Fruit fly (Drosophila melanogaster) whole organism, embryonic: ENCODE results near the gene Ctr1A.

ENCODE experiments used
- Aef1 ChIP-seq: fragments of 200-800 bp; sonication (Bioruptor generic); IDR thresholded peaks from 3 replicates; pipeline ENCODE4 v1.3.6; 2022; ENCODE audit warnings: missing biosample characterization, missing genetic modification characterization
- Awh ChIP-seq: fragments of 200-800 bp; sonication (Bioruptor generic); IDR thresholded peaks from 2 replicates; pipeline ENCODE4, ENCODE4 v1.3.6; 2022; ENCODE audit warnings: missing biosample characterization, missing genetic modification characterization
- CG10267 ChIP-seq: fragments of 200-800 bp; sonication (Bioruptor generic); optimal IDR thresholded peaks from 2 replicates; lab custom pipeline; 2018; ENCODE audit warnings: missing biosample characterization, mild to moderate bottlenecking, missing genetic modification characterization, moderate library complexity
- CG10274 ChIP-seq: fragments of 200-800 bp; sonication (Bioruptor generic); optimal IDR thresholded peaks from 3 replicates; lab custom pipeline; 2017; ENCODE audit warnings: missing biosample characterization, mild to moderate bottlenecking, missing genetic modification characterization
- CG10959 ChIP-seq: fragments of 200-800 bp; sonication (Bioruptor generic); IDR thresholded peaks from 2 replicates; pipeline ENCODE4 v1.3.6; 2022; ENCODE audit warnings: missing biosample characterization, missing genetic modification characterization
- CG11695 ChIP-seq: fragments of 200-800 bp; sonication (Bioruptor generic); IDR thresholded peaks from 3 replicates; pipeline ENCODE4 v1.3.6; 2022; ENCODE audit warnings: missing biosample characterization, missing genetic modification characterization
- CG12236 ChIP-seq: fragments of 200-800 bp; sonication (Bioruptor generic); optimal IDR thresholded peaks from 2 replicates; lab custom pipeline; 2016; ENCODE audit warnings: missing biosample characterization, missing genetic modification characterization
- CG12391 ChIP-seq: fragments of 200-800 bp; sonication (Bioruptor generic); optimal IDR thresholded peaks from 3 replicates; lab custom pipeline; 2018; ENCODE audit warnings: missing biosample characterization, mild to moderate bottlenecking, missing genetic modification characterization, moderate library complexity
- CG13287 ChIP-seq: fragments of 200-800 bp; sonication (Bioruptor generic); IDR thresholded peaks from 2 replicates; pipeline ENCODE4 v1.3.6; 2022; ENCODE audit warnings: missing biosample characterization, missing genetic modification characterization; ENCODE audit not compliant: partially characterized antibody
- CG14667 ChIP-seq: fragments of 200-800 bp; sonication (Bioruptor generic); IDR thresholded peaks from 2 replicates; pipeline ENCODE4 v1.3.6; 2022; ENCODE audit warnings: missing biosample characterization, missing genetic modification characterization
- CG17328 ChIP-seq: fragments of 200-800 bp; sonication (Bioruptor generic); IDR thresholded peaks from 2 replicates; pipeline ENCODE4 v1.3.6; 2022; ENCODE audit warnings: missing biosample characterization, missing genetic modification characterization
- CG18011 ChIP-seq: fragments of 200-800 bp; sonication (Bioruptor generic); optimal IDR thresholded peaks from 2 replicates; lab custom pipeline; 2017; ENCODE audit warnings: missing biosample characterization, missing genetic modification characterization, mild to moderate bottlenecking, moderate library complexity, missing genotype
- CG2116 ChIP-seq: fragments of 200-800 bp; sonication (Bioruptor generic); optimal IDR thresholded peaks from 3 replicates; lab custom pipeline; 2018; ENCODE audit warnings: missing biosample characterization, mild to moderate bottlenecking, missing genetic modification characterization
- CG2202 ChIP-seq: fragments of 200-800 bp; sonication (Bioruptor generic); optimal IDR thresholded peaks from 2 replicates; lab custom pipeline; 2018; ENCODE audit warnings: missing biosample characterization, mild to moderate bottlenecking, missing genetic modification characterization
- CG2875 ChIP-seq: fragments of 200-800 bp; sonication (Bioruptor generic); optimal IDR thresholded peaks from 2 replicates; lab custom pipeline; 2017; ENCODE audit warnings: missing biosample characterization, mild to moderate bottlenecking, missing genetic modification characterization, missing genetic modification reagents
- CG2889 ChIP-seq: fragments of 200-800 bp; sonication (Bioruptor generic); IDR thresholded peaks from 3 replicates; pipeline ENCODE4 v1.3.6; 2022; ENCODE audit warnings: missing biosample characterization, missing genetic modification characterization
- CG32772 ChIP-seq: fragments of 200-800 bp; sonication (Bioruptor generic); IDR thresholded peaks from 2 replicates; pipeline ENCODE4 v1.3.6; 2022; ENCODE audit warnings: missing biosample characterization, missing genetic modification characterization
- CG4820 ChIP-seq: fragments of 200-800 bp; sonication (Bioruptor generic); optimal IDR thresholded peaks from 3 replicates; lab custom pipeline; 2016; ENCODE audit warnings: missing biosample characterization, missing genetic modification characterization
- CG5953 ChIP-seq: fragments of 200-800 bp; sonication (Bioruptor generic); IDR thresholded peaks from 2 replicates; pipeline ENCODE4 v1.3.6; 2022; ENCODE audit warnings: missing biosample characterization, missing genetic modification characterization
- CG6813 ChIP-seq: fragments of 200-800 bp; sonication (Bioruptor generic); optimal IDR thresholded peaks from 2 replicates; lab custom pipeline; 2017; ENCODE audit warnings: missing biosample characterization, missing genetic modification characterization, mild to moderate bottlenecking, moderate library complexity, missing genetic modification reagents
- CG6854 ChIP-seq: fragments of 200-800 bp; sonication (Bioruptor generic); optimal IDR thresholded peaks from 3 replicates; lab custom pipeline; 2017; ENCODE audit warnings: missing biosample characterization, mild to moderate bottlenecking, missing genetic modification characterization
- CG8089 ChIP-seq: fragments of 200-800 bp; sonication (Bioruptor generic); optimal IDR thresholded peaks from 3 replicates; lab custom pipeline; 2016; ENCODE audit warnings: missing biosample characterization, missing genetic modification characterization
- CG8944 ChIP-seq: fragments of 200-800 bp; sonication (Bioruptor generic); optimal IDR thresholded peaks from 3 replicates; lab custom pipeline; 2016; ENCODE audit warnings: missing biosample characterization, missing genetic modification characterization
- CG9876 ChIP-seq: fragments of 200-800 bp; sonication (Bioruptor generic); optimal IDR thresholded peaks from 2 replicates; lab custom pipeline; 2016; ENCODE audit warnings: missing biosample characterization, missing genetic modification characterization
- D ChIP-seq, 2 experiments: fragments of 200-800 bp in 1 of 2; fragments of >200 bp in 1 of 2; sonication (Bioruptor generic) in 1 of 2; optimal IDR thresholded peaks; 2 replicates in 1 of 2; 3 replicates in 1 of 2; lab custom pipeline; 2017; ENCODE audit warnings: mild to moderate bottlenecking in 1 of 2, missing biosample characterization in 1 of 2, missing genetic modification characterization in 1 of 2, missing genetic modification reagents in 1 of 2
- Dip2 ChIP-seq: fragments of 200-800 bp; sonication (Bioruptor generic); IDR thresholded peaks from 2 replicates; pipeline ENCODE4 v1.3.6; 2022; ENCODE audit warnings: missing biosample characterization, missing genetic modification characterization
- Fer1 ChIP-seq: fragments of 200-800 bp; sonication (Bioruptor generic); optimal IDR thresholded peaks from 2 replicates; lab custom pipeline; 2017; ENCODE audit warnings: missing biosample characterization, mild to moderate bottlenecking, missing genetic modification characterization
- H15 ChIP-seq: fragments of 200-800 bp; sonication (Bioruptor generic); IDR thresholded peaks from 3 replicates; pipeline ENCODE4 v1.3.6; 2022; ENCODE audit warnings: missing biosample characterization, missing genetic modification characterization
- HHEX ChIP-seq: fragments of 200-800 bp; sonication (Bioruptor generic); optimal IDR thresholded peaks from 3 replicates; lab custom pipeline; 2017; ENCODE audit warnings: missing biosample characterization, mild to moderate bottlenecking, missing genetic modification characterization, missing genetic modification reagents
- Hand ChIP-seq: fragments of 200-800 bp; sonication (Bioruptor generic); optimal IDR thresholded peaks from 2 replicates; lab custom pipeline; 2017; ENCODE audit warnings: mild to moderate bottlenecking, missing biosample characterization, missing genetic modification reagents, missing genetic modification characterization
- Lim3 ChIP-seq: fragments of 200-800 bp; sonication (Bioruptor generic); IDR thresholded peaks from 2 replicates; pipeline ENCODE4 v1.3.6; 2022; ENCODE audit warnings: missing biosample characterization, missing genetic modification characterization
- MTF-1 ChIP-seq: fragments of 200-800 bp; sonication (Bioruptor generic); optimal IDR thresholded peaks from 2 replicates; lab custom pipeline; 2018; ENCODE audit warnings: missing biosample characterization, mild to moderate bottlenecking, missing genetic modification characterization, borderline replicate concordance
- NK7.1 ChIP-seq: fragments of 200-800 bp; sonication (Bioruptor generic); optimal IDR thresholded peaks from 3 replicates; lab custom pipeline; 2016; ENCODE audit warnings: missing biosample characterization, missing genetic modification characterization
- Oaz ChIP-seq: fragments of 200-800 bp; sonication (Bioruptor generic); IDR thresholded peaks from 2 replicates; pipeline ENCODE4 v1.3.6; 2022; ENCODE audit warnings: missing biosample characterization, missing genetic modification characterization
- al ChIP-seq: fragments of 200-800 bp; sonication (Bioruptor generic); IDR thresholded peaks from 2 replicates; pipeline ENCODE4 v1.3.6; 2022; ENCODE audit warnings: missing biosample characterization, missing genetic modification characterization
- cad ChIP-seq: fragments of >200 bp; optimal IDR thresholded peaks from 2 replicates; lab custom pipeline; 2017; ENCODE audit warnings: missing biosample characterization, missing genetic modification characterization
- cg ChIP-seq: fragments of 200-800 bp; sonication (Bioruptor generic); optimal IDR thresholded peaks from 3 replicates; lab custom pipeline; 2019; ENCODE audit warnings: missing biosample characterization, mild to moderate bottlenecking, missing genetic modification characterization, moderate library complexity
- dimm ChIP-seq: fragments of 200-800 bp; sonication (Bioruptor generic); IDR thresholded peaks from 2 replicates; pipeline ENCODE4 v1.3.6; 2022; ENCODE audit warnings: missing biosample characterization, missing genetic modification characterization
- h ChIP-seq: fragments of >200 bp; optimal IDR thresholded peaks from 2 replicates; lab custom pipeline; 2017
- klu ChIP-seq: fragments of 200-800 bp; sonication (Bioruptor generic); IDR thresholded peaks from 2 replicates; pipeline ENCODE4 v1.3.6; 2022; ENCODE audit warnings: missing biosample characterization, missing genetic modification characterization
- nerfin-2 ChIP-seq: fragments of 200-800 bp; sonication (Bioruptor generic); IDR thresholded peaks from 2 replicates; pipeline ENCODE4 v1.3.6; 2022; ENCODE audit warnings: missing biosample characterization, missing genetic modification characterization; ENCODE audit not compliant: partially characterized antibody
- nmo ChIP-seq: fragments of 200-800 bp; sonication (Bioruptor generic); optimal IDR thresholded peaks from 2 replicates; lab custom pipeline; 2018; ENCODE audit warnings: missing biosample characterization, mild to moderate bottlenecking, missing genetic modification characterization, moderate library complexity
- pfk ChIP-seq: fragments of 200-800 bp; sonication (Bioruptor generic); optimal IDR thresholded peaks from 2 replicates; lab custom pipeline; 2018; ENCODE audit warnings: missing biosample characterization, mild to moderate bottlenecking, missing genetic modification characterization, moderate library complexity
- ro ChIP-seq: fragments of 200-800 bp; sonication (Bioruptor generic); IDR thresholded peaks from 2 replicates; pipeline ENCODE4 v1.3.6; 2022; ENCODE audit warnings: missing biosample characterization, missing genetic modification characterization
- sc ChIP-seq, 3 experiments: fragments of >200 bp in 2 of 3; fragments of 200-800 bp in 1 of 3; sonication (Bioruptor generic) in 1 of 3; optimal IDR thresholded peaks; 2 replicates in 2 of 3; 3 replicates in 1 of 3; lab custom pipeline; 2017; ENCODE audit warnings: mild to moderate bottlenecking in 1 of 3, missing biosample characterization in 1 of 3, missing genetic modification characterization in 1 of 3, missing genetic modification reagents in 1 of 3
- scrt ChIP-seq: fragments of 200-800 bp; sonication (Bioruptor generic); optimal IDR thresholded peaks from 2 replicates; lab custom pipeline; 2018; ENCODE audit warnings: missing biosample characterization, mild to moderate bottlenecking, missing genetic modification characterization, moderate library complexity
- sima ChIP-seq: fragments of 200-800 bp; sonication (Bioruptor generic); optimal IDR thresholded peaks from 2 replicates; lab custom pipeline; 2016; ENCODE audit warnings: missing biosample characterization, missing genetic modification characterization
- ttk ChIP-seq: fragments of 200-800 bp; sonication (Bioruptor generic); IDR thresholded peaks from 2 replicates; pipeline ENCODE4 v2.1.2; 2022; ENCODE audit warnings: missing biosample characterization, missing genetic modification characterization
- tx ChIP-seq: fragments of 200-800 bp; sonication (Bioruptor generic); optimal IDR thresholded peaks from 2 replicates; lab custom pipeline; 2016; ENCODE audit warnings: missing biosample characterization, missing genetic modification characterization
- wor ChIP-seq: fragments of 200-800 bp; sonication (Bioruptor generic); IDR thresholded peaks from 2 replicates; pipeline ENCODE4 v1.3.6; 2022; ENCODE audit warnings: missing biosample characterization, missing genetic modification characterization
- zen ChIP-seq: fragments of 200-800 bp; sonication (Bioruptor generic); optimal IDR thresholded peaks from 3 replicates; lab custom pipeline; 2018; ENCODE audit warnings: missing biosample characterization, mild to moderate bottlenecking, missing genetic modification characterization, moderate library complexity

Gene Ctr1A

DNA sequence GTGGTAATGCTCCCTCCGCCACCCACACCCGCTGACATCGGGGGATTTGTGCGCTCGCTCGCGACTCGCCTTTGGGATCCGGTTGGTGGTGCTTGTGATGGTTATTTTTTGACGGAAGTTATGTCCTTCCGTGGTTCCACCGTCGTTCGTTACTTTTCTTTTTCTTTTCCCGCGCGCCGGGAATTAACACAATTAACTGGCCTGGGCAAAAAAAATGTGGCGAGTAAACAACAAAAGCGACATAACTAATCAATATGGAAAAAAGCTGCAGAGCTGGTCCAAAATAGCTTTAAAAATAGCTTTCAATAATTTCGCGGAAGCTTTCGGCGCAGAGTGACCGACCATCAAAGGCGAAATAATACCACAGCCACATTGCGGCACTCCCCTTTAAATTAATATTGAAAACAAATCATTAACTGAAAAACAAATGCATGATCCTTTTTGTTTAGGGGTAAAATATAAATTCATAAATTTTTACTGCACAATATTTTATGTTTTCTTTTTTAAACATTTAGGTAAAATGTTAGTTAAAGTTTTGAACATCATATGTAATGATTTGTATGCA is 36.9 kb downstream of the Ctr1A start, which contains the start of gene CG14440 (continued):
- no peak for TF ChIP-seq scrt (GFP tag; lab: Kevin White, UChicago)
- TF ChIP-seq CG10274 (GFP tag; lab: Kevin White, UChicago): no peak
- TF ChIP-seq CG2202 (tag; lab: Kevin White, UChicago): no peak
- TF ChIP-seq CG5953 (GFP tag; lab: Robert Waterston, UW): no peak
- no peak for TF ChIP-seq cg (GFP tag; lab: Kevin White, UChicago)
- TF ChIP-seq al (GFP tag; lab: Robert Waterston, UW): no peak
- TF ChIP-seq nerfin-2 (GFP tag; lab: Robert Waterston, UW): no peak
- TF ChIP-seq CG6813: no peak
- no peak for TF ChIP-seq CG10267 (tag; lab: Kevin White, UChicago)
- TF ChIP-seq CG11695 (GFP tag; lab: Robert Waterston, UW): no peak
- TF ChIP-seq pfk: no peak
- no peak for TF ChIP-seq klu (GFP tag; lab: Robert Waterston, UW)
- TF ChIP-seq CG6854: no peak
- no peak for TF ChIP-seq Aef1 (GFP tag; lab: Robert Waterston, UW)
- no peak for TF ChIP-seq ttk
- TF ChIP-seq zen: no peak
- no peak for TF ChIP-seq CG12391 (tag; lab: Kevin White, UChicago)
- TF ChIP-seq D (optimal IDR thresholded peaks at IDR 0.05; lab: Kevin White, UChicago): no peak
- TF ChIP-seq D (GFP tag; optimal IDR thresholded peaks at IDR 0.05; lab: Kevin White, UChicago): no peak
- TF ChIP-seq CG4820 (GFP tag; lab: Kevin White, UChicago): no peak
- no peak for TF ChIP-seq CG32772 (GFP tag; lab: Robert Waterston, UW)
- peak; percentile 24 for TF ChIP-seq CG2116
- no peak for TF ChIP-seq CG18011 (GFP tag; lab: Kevin White, UChicago)
- no peak for TF ChIP-seq CG9876 (GFP tag; lab: Kevin White, UChicago)
- no peak for TF ChIP-seq CG8089 (GFP tag; lab: Kevin White, UChicago)
- peak; percentile 12; the same call in 1 of the 2 replicates for TF ChIP-seq CG13287 (GFP tag; lab: Robert Waterston, UW)
- TF ChIP-seq MTF-1: no peak
- TF ChIP-seq Awh (GFP tag; lab: Robert Waterston, UW): no peak
- TF ChIP-seq Dip2 (GFP tag; lab: Robert Waterston, UW): no peak
- no peak for TF ChIP-seq CG2875 (GFP tag; lab: Kevin White, UChicago)
- TF ChIP-seq cad (GFP tag; lab: Kevin White, UChicago): no peak
- peak; percentile 41 for TF ChIP-seq Fer1 (GFP tag; lab: Kevin White, UChicago)
- no peak for TF ChIP-seq dimm (GFP tag; lab: Robert Waterston, UW)
- no peak for TF ChIP-seq Lim3
- TF ChIP-seq Oaz (GFP tag; lab: Robert Waterston, UW): no peak
- TF ChIP-seq ro: no peak
- TF ChIP-seq sima (GFP tag; lab: Kevin White, UChicago): no peak
- TF ChIP-seq sc (optimal IDR thresholded peaks at IDR 0.05; lab: Kevin White, UChicago): no peak
- TF ChIP-seq sc (GFP tag; optimal IDR thresholded peaks at IDR 0.05; lab: Kevin White, UChicago): no peak
- no peak for TF ChIP-seq CG2889 (GFP tag; lab: Robert Waterston, UW)
- TF ChIP-seq H15 (GFP tag; lab: Robert Waterston, UW): no peak
- TF ChIP-seq CG8944: no peak
- no peak for TF ChIP-seq CG14667 (GFP tag; lab: Robert Waterston, UW)
- no peak for TF ChIP-seq CG10959 (GFP tag; lab: Robert Waterston, UW)
- no peak for TF ChIP-seq NK7.1
- no peak for TF ChIP-seq tx (GFP tag; lab: Kevin White, UChicago)
- TF ChIP-seq HHEX (GFP tag; lab: Kevin White, UChicago): no peak
- TF ChIP-seq h (lab: Kevin White, UChicago): no peak
- no peak for TF ChIP-seq wor
- no peak for TF ChIP-seq Hand (GFP tag; lab: Kevin White, UChicago)
- no peak for TF ChIP-seq CG12236 (GFP tag; lab: Kevin White, UChicago)
- no peak for TF ChIP-seq CG17328 (GFP tag; lab: Robert Waterston, UW)
- no peak for TF ChIP-seq nmo
